Fruit fly (Drosophila melanogaster) whole organism, prepupa: ENCODE results near the gene CG33270.

Experiments used
- Blimp-1 ChIP-seq: fragments of 200-800 bp; sonication (Bioruptor generic); optimal IDR thresholded peaks from 3 replicates; lab custom pipeline; 2017; ENCODE audit warnings: missing biosample characterization, missing genetic modification characterization, mild to moderate bottlenecking, moderate library complexity, missing genetic modification reagents
- CG11294 ChIP-seq: fragments of 200-800 bp; sonication (Bioruptor generic); IDR thresholded peaks from 2 replicates; pipeline ENCODE4 v1.3.6; 2022; ENCODE audit warnings: missing biosample characterization, missing genetic modification characterization
- CG6163 ChIP-seq: fragments of 200-800 bp; sonication (Bioruptor generic); IDR thresholded peaks from 3 replicates; pipeline ENCODE4 v1.3.6; 2022; ENCODE audit warnings: missing biosample characterization, missing genetic modification characterization
- CG6808 ChIP-seq: fragments of 200-800 bp; sonication (Bioruptor generic); optimal IDR thresholded peaks from 3 replicates; lab custom pipeline; 2017; ENCODE audit warnings: missing biosample characterization, missing genetic modification characterization, mild to moderate bottlenecking, moderate library complexity, missing genetic modification reagents
- CG8119 ChIP-seq: fragments of 200-800 bp; sonication (Bioruptor generic); IDR thresholded peaks from 3 replicates; pipeline ENCODE4 v1.3.6; 2022; ENCODE audit warnings: missing biosample characterization, missing genetic modification characterization
- Eip75B ChIP-seq: fragments of 200-800 bp; sonication (Bioruptor generic); optimal IDR thresholded peaks from 3 replicates; lab custom pipeline; 2016; ENCODE audit warnings: missing biosample characterization, missing genetic modification characterization
- Hr38 ChIP-seq: sonication (Bioruptor generic); optimal IDR thresholded peaks from 2 replicates; lab custom pipeline; 2016; ENCODE audit warnings: missing biosample characterization, missing genetic modification characterization
- Hr39 ChIP-seq: fragments of 200-800 bp; sonication (Bioruptor generic); optimal IDR thresholded peaks from 2 replicates; lab custom pipeline; 2016; ENCODE audit warnings: missing biosample characterization, missing genetic modification characterization
- OdsH ChIP-seq: fragments of 200-800 bp; sonication (Bioruptor generic); optimal IDR thresholded peaks from 3 replicates; lab custom pipeline; 2016; ENCODE audit warnings: missing biosample characterization, missing genetic modification characterization
- Smox ChIP-seq: fragments of 200-800 bp; sonication (Bioruptor generic); optimal IDR thresholded peaks from 3 replicates; lab custom pipeline; 2016; ENCODE audit warnings: missing biosample characterization, missing genetic modification characterization
- Sox102F ChIP-seq: fragments of 200-800 bp; sonication (Bioruptor generic); optimal IDR thresholded peaks from 2 replicates; lab custom pipeline; 2016; ENCODE audit warnings: missing biosample characterization, mild to moderate bottlenecking, missing genetic modification characterization
- fd59A ChIP-seq: fragments of 200-800 bp; sonication (Bioruptor generic); optimal IDR thresholded peaks from 2 replicates; lab custom pipeline; 2017; ENCODE audit warnings: missing biosample characterization, mild to moderate bottlenecking, missing genetic modification characterization, missing genetic modification reagents

DNA sequence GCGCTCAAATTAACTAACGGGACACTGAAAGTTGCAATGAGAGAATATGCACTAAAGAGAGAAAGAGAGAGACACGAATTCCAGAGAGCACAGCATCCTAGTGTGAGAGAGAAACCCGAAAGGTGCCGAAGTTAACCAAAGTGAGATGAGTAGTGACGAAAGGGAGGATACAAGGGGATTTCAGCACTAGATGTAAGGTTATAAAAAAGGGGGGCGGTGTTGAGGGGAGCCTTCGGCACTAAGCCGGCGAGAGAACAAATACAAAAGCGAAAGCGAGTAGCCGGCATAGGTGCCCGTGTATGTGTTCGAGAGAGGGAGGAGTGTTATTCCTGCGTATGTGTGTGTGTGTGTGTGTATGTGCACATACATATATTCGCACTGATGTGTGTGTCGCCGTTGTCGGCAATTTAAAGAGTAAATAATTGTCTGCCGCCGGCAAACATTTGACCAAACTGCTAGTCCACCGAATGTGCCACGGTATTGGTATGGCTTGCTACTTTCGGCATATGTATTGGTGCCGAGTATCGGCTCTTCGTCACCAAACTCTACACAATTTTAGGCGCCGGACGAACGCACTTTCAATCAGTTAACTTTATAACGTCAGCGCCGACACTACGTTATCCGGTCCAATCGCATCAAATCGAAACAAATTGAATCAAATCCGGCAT, 18.3 kb upstream of the CG33270 start, which contains the start of gene CG7368:
- no peak for TF ChIP-seq Hr38
- TF ChIP-seq Sox102F = no peak
- TF ChIP-seq fd59A (GFP tag; lab: Kevin White, UChicago) = no peak
- no peak for TF ChIP-seq CG6163 (GFP tag; lab: Robert Waterston, UW)
- TF ChIP-seq Blimp-1 = no peak
- TF ChIP-seq Smox = no peak
- TF ChIP-seq OdsH = no peak
- TF ChIP-seq Hr39 (GFP tag; lab: Kevin White, UChicago) = no peak
- no peak for TF ChIP-seq Eip75B (GFP tag; lab: Kevin White, UChicago)
- no peak for TF ChIP-seq CG8119 (GFP tag; lab: Robert Waterston, UW)
- no peak for TF ChIP-seq CG6808
- no peak for TF ChIP-seq CG11294 (GFP tag; lab: Robert Waterston, UW)
